Worm (Caenorhabditis elegans): ENCODE data around the gene rpc-11.

The rpc-11 gene

DNA sequence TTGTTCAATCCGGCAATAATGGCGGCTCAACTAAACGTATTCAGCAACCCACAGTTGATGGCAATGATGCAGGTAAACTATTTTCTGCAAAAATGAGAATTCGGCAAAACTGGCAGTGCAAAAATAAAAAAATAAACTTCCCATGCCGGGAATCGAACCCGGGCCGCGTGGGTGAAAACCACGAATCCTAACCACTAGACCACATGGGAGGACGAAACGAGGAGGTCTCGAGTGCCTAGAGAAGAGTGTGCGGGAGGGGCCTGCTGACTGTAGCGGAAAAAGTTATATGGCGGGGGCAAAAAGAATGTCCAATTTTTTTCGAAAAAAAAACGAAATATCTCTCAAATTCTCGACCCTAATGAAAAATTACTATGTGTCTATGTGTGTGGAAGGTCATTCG, 21.8 kb downstream of the rpc-11 start (continued):
- no peak for TF ChIP-seq gei-8 (GFP tag; optimal IDR thresholded peaks at IDR 0.05)
- no peak for TF ChIP-seq pqm-1 (tag; optimal IDR thresholded peaks at IDR 0.05)
- no peak for TF ChIP-seq ceh-32 (tag; optimal IDR thresholded peaks at IDR 0.05; ENCODE audit: poor library complexity)
- TF ChIP-seq unc-130 (GFP tag; optimal IDR thresholded peaks at IDR 0.05), result no peak
- TF ChIP-seq php-3 (GFP tag; IDR thresholded peaks at IDR 0.05), result no peak; the same call in 1 of the 2 replicates
- no peak for TF ChIP-seq snpc-1.2 (GFP tag; IDR thresholded peaks at IDR 0.05)
- no peak for TF ChIP-seq fos-1 (tag; optimal IDR thresholded peaks at IDR 0.05)
- TF ChIP-seq R02D3.7 (tag; optimal IDR thresholded peaks at IDR 0.05), result no peak
- no peak for TF ChIP-seq lin-15B (tag; optimal IDR thresholded peaks at IDR 0.05)
- TF ChIP-seq egl-27 (tag; optimal IDR thresholded peaks at IDR 0.05), result no peak
- peak; percentile 79 for TF ChIP-seq tra-1 (GFP tag; IDR thresholded peaks at IDR 0.05)
- TF ChIP-seq spr-1 (tag; optimal IDR thresholded peaks at IDR 0.05), result peak; percentile 5
- TF ChIP-seq nhr-102 (tag; optimal IDR thresholded peaks at IDR 0.05), result peak; percentile 36
- peak; percentile 86 for TF ChIP-seq lim-7 (GFP tag; IDR thresholded peaks at IDR 0.05)
- no peak for TF ChIP-seq saeg-2 (GFP tag; IDR thresholded peaks at IDR 0.05)
- TF ChIP-seq ceh-82 (tag; optimal IDR thresholded peaks at IDR 0.05), result no peak
- no peak for TF ChIP-seq dpl-1 (GFP tag; optimal IDR thresholded peaks at IDR 0.05)
- TF ChIP-seq daf-12 (tag; optimal IDR thresholded peaks at IDR 0.05), result no peak
- TF ChIP-seq mdl-1 (tag; optimal IDR thresholded peaks at IDR 0.05), result peak in 1 of 2 experiments; percentile 55
- no peak for TF ChIP-seq F10B5.3 (tag; optimal IDR thresholded peaks at IDR 0.05)
- peak; percentile 5 for TF ChIP-seq aha-1 (tag)
- TF ChIP-seq D1046.2 (GFP tag; IDR thresholded peaks at IDR 0.05), result peak; percentile 74; the same call in 1 of the 2 replicates
- no peak for TF ChIP-seq nhr-111 (GFP tag; optimal IDR thresholded peaks at IDR 0.05)
- peak; percentile 66 for TF ChIP-seq Y48G9A.11 (GFP tag; IDR thresholded peaks at IDR 0.05)
- TF ChIP-seq madf-5 (GFP tag; IDR thresholded peaks at IDR 0.05), result peak; percentile 61 to 81; a peak in 2 of 4 replicates
- TF ChIP-seq arid-1 (GFP tag; conservative IDR thresholded peaks at IDR 0.05), result peak; percentile 64
- TF ChIP-seq madf-9 (GFP tag; conservative IDR thresholded peaks at IDR 0.05), result peak; percentile 80
- TF ChIP-seq nhr-10 (tag; optimal IDR thresholded peaks at IDR 0.05), result no peak
- TF ChIP-seq unc-39 (tag; optimal IDR thresholded peaks at IDR 0.05), result no peak
- peak; percentile 19; the same call in 1 of the 2 replicates for TF ChIP-seq T26A8.4 (GFP tag; IDR thresholded peaks at IDR 0.05)

DNA sequence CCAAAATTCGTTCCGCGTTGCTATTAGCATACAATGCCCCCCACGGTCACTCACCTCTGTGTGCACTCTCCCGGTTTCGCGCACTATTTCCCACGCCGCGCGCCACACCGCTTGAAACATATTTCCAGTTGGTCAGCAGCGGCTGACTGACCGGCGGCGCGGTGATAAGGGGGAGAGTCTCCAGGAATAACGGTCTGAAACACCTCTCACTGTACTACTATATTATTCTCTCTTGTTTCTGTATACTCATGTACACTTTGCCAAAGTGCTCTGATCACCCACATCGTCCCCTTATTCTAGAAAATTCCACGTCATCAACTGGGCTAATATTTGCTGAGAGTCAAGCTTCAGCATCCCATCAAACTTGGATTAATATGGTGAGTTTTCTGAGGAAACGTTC, 23.9 kb downstream of the rpc-11 start, which contains the start of gene nhr-41:
Gene nhr-41 (plus strand): TSS at position 301 of the 400 bp plus-strand sequence.
- TF ChIP-seq hlh-11 (tag; optimal IDR thresholded peaks at IDR 0.05) (peak; percentile 33), mes-2 (tag; optimal IDR thresholded peaks at IDR 0.05; ENCODE audit: poor library complexity, severe bottlenecking) (no peak), daf-16 (GFP tag; optimal IDR thresholded peaks at IDR 0.05) (no peak), daf-16 (tag; optimal IDR thresholded peaks at IDR 0.05) (peak; percentile 4), set-16 (GFP tag; IDR thresholded peaks at IDR 0.05) (peak; percentile 38; the same call in 1 of the 2 replicates), mxl-3 (GFP tag; optimal IDR thresholded peaks at IDR 0.05) (no peak)

DNA sequence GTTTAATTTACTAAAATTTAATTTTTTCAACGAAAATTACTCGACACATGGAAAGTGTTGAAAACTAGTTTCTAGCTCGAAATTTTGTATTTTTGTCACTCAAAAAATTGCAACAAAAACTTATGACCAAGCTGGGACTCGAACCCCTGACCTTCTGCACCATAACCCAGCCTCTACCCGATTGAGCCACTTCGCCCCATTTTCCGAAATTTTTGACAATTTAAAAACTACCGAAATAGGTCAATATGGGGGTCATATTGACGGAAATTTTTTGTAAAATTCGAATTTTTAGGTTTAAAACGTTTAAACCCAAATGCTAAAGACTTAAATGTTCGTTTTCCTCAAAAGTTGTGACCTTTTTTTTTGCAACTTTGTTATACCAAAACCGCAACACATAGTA, 24.3 kb downstream of the rpc-11 start:
- TF ChIP-seq nhr-48 (tag; optimal IDR thresholded peaks at IDR 0.05), result no peak

DNA sequence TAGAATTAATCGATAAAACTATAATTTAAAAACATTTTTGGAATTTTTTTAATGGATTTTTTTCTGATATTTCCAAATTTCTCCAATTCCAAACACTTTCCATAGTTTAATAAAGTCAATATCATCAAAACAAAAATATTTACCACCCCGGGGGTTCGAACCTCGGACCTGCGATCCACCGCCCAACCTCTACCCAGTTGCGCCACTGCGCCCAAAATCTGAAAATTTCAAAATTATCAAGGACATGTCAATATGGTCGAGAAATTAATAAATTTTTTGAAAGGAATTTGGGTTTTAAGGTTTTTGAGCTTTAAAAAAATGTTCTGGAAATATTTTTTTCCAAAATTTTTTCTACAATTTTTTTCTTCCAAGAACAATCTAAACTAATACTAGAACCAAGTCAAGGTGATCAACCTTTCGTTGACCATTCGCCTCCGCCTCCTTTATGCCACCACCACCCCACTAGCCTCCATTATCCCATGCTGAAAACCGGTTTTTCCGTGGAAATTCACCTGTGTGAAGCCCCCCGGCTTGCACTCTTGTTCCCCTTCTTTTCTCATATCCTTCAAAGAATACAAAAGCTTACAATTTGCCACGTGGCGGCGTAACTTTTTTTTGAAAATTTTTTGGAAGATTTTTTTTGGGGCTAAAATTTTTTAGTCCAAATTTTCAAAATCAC, 28.1 kb downstream of the rpc-11 start:
- TF ChIP-seq lin-38 (GFP tag; IDR thresholded peaks at IDR 0.05) (0 out of 2 replicates have a peak, but pooled peaks have one; percentile 21), unc-39 (tag; optimal IDR thresholded peaks at IDR 0.05) (no peak), saeg-2 (GFP tag; IDR thresholded peaks at IDR 0.05) (no peak), zip-11 (GFP tag; IDR thresholded peaks at IDR 0.05) (no peak), hmg-1.1 (GFP tag; IDR thresholded peaks at IDR 0.05) (0 out of 2 replicates have a peak, but pooled peaks have one; percentile 10)
